Worm (Caenorhabditis elegans): ENCODE measurements around the gene dnj-16.

dnj-16 gene

ce11 chrIII:4228008-4228407 is 37.1 kb downstream of the dnj-16 start, which contains the start of gene mpk-1:
Gene mpk-1 (minus strand): TSS chrIII:4228108.
- TF ChIP-seq unc-86 (tag; optimal IDR thresholded peaks at IDR 0.05) = no peak
- no peak for TF ChIP-seq pax-3 (tag; optimal IDR thresholded peaks at IDR 0.05)
- TF ChIP-seq C04F5.9 (tag; optimal IDR thresholded peaks at IDR 0.05) = no peak
- TF ChIP-seq sup-37 (GFP tag; optimal IDR thresholded peaks at IDR 0.05) = no peak
- TF ChIP-seq ama-1 (optimal IDR thresholded peaks at IDR 0.05) = no peak
- TF ChIP-seq nhr-84 (tag; optimal IDR thresholded peaks at IDR 0.05) = no peak
- no peak for TF ChIP-seq mep-1 (tag; optimal IDR thresholded peaks at IDR 0.05)
- no peak for TF ChIP-seq nhr-12 (tag; optimal IDR thresholded peaks at IDR 0.05)
- TF ChIP-seq F16B12.6 (tag; optimal IDR thresholded peaks at IDR 0.05) = no peak
- no peak for TF ChIP-seq nhr-47 (tag; optimal IDR thresholded peaks at IDR 0.05)
- TF ChIP-seq C16A3.4 (tag; optimal IDR thresholded peaks at IDR 0.05) = no peak
- no peak for TF ChIP-seq mdl-1 (tag; optimal IDR thresholded peaks at IDR 0.05)
- no peak for TF ChIP-seq pqm-1 (tag; optimal IDR thresholded peaks at IDR 0.05)
- no peak for TF ChIP-seq lin-15B (tag; optimal IDR thresholded peaks at IDR 0.05)
- no peak for TF ChIP-seq C34B4.2 (tag; optimal IDR thresholded peaks at IDR 0.05)
- no peak for TF ChIP-seq grh-1 (GFP tag; IDR thresholded peaks at IDR 0.05)
- TF ChIP-seq snpc-4 (tag; optimal IDR thresholded peaks at IDR 0.05) = no peak

ce11 chrIII:4228841-4229240 is 37.9 kb downstream of the dnj-16 start, which contains the start of gene F43C1.5:
Gene F43C1.5 (plus strand): TSS chrIII:4229141.
- TF ChIP-seq snpc-4 (tag; optimal IDR thresholded peaks at IDR 0.05) = no peak
- TF ChIP-seq efl-1 (optimal IDR thresholded peaks at IDR 0.05) = no peak
- TF ChIP-seq efl-1 (GFP tag; optimal IDR thresholded peaks at IDR 0.05 in 1 of 2) = peak in 1 of 2 experiments; percentile 20

- no peak for TF ChIP-seq pag-3 (tag; optimal IDR thresholded peaks at IDR 0.05; ENCODE audit: borderline replicate concordance, insufficient read depth)
- peak in 1 of 2 experiments; percentile 3 for TF ChIP-seq lsy-2 (tag; optimal IDR thresholded peaks at IDR 0.05)
- no peak for TF ChIP-seq unc-30 (tag; optimal IDR thresholded peaks at IDR 0.05)
- no peak for TF ChIP-seq C16A3.4 (tag; optimal IDR thresholded peaks at IDR 0.05)
Measured at ce11 chrIII:4230092-4230491, 39.2 kb downstream of the dnj-16 start.

ce11 chrIII:4231372-4231771 is 40.4 kb downstream of the dnj-16 start:
- TF ChIP-seq C16A3.4 (tag; optimal IDR thresholded peaks at IDR 0.05) (no peak), nhr-12 (tag; optimal IDR thresholded peaks at IDR 0.05) (no peak), efl-1 (optimal IDR thresholded peaks at IDR 0.05) (no peak), efl-1 (GFP tag; optimal IDR thresholded peaks at IDR 0.05 in 1 of 2) (peak in 1 of 2 experiments; percentile 48), pqm-1 (tag; optimal IDR thresholded peaks at IDR 0.05) (no peak), F16B12.6 (tag; optimal IDR thresholded peaks at IDR 0.05) (no peak), elt-2 (tag; optimal IDR thresholded peaks at IDR 0.05) (no peak), nhr-71 (tag; optimal IDR thresholded peaks at IDR 0.05) (no peak)

- TF ChIP-seq efl-1 (optimal IDR thresholded peaks at IDR 0.05) = no peak
- peak in 1 of 2 experiments; percentile 55 for TF ChIP-seq efl-1 (GFP tag; optimal IDR thresholded peaks at IDR 0.05 in 1 of 2)
- TF ChIP-seq egl-27 (tag; optimal IDR thresholded peaks at IDR 0.05) = no peak
Measured at ce11 chrIII:4232811-4233269, 41.9 kb downstream of the dnj-16 start, which contains the start of gene nhr-20. Gene nhr-20 (minus strand): TSS chrIII:4233219.

ce11 chrIII:4234642-4235295 is 43.8 kb downstream of the dnj-16 start:
- peak; percentile 67 for TF ChIP-seq ceh-8 (GFP tag; optimal IDR thresholded peaks at IDR 0.05)
- TF ChIP-seq efl-1 (optimal IDR thresholded peaks at IDR 0.05) = no peak
- peak; percentile 4 to 21 for TF ChIP-seq efl-1 (GFP tag; optimal IDR thresholded peaks at IDR 0.05 in 1 of 2)
- TF ChIP-seq irx-1 (tag; optimal IDR thresholded peaks at IDR 0.05) = no peak
- no peak for TF ChIP-seq xbp-1 (tag; optimal IDR thresholded peaks at IDR 0.05)
- TF ChIP-seq nhr-71 (tag; optimal IDR thresholded peaks at IDR 0.05) = peak; percentile 14
- no peak for TF ChIP-seq Y116A8C.19 (tag; optimal IDR thresholded peaks at IDR 0.05; ENCODE audit: borderline replicate concordance)
- no peak for TF ChIP-seq ztf-11 (tag; optimal IDR thresholded peaks at IDR 0.05)
- no peak for TF ChIP-seq nhr-11 (tag; optimal IDR thresholded peaks at IDR 0.05)
- TF ChIP-seq tlp-1 (tag; optimal IDR thresholded peaks at IDR 0.05) = no peak
- TF ChIP-seq sptf-1 (tag; optimal IDR thresholded peaks at IDR 0.05) = no peak
- TF ChIP-seq alr-1 (tag; optimal IDR thresholded peaks at IDR 0.05; ENCODE audit: borderline replicate concordance) = no peak
- TF ChIP-seq ceh-82 (tag; optimal IDR thresholded peaks at IDR 0.05) = no peak
- no peak for TF ChIP-seq nhr-77 (tag; optimal IDR thresholded peaks at IDR 0.05)
- TF ChIP-seq fkh-8 (tag; optimal IDR thresholded peaks at IDR 0.05) = peak; percentile 29
- TF ChIP-seq vab-15 (tag; optimal IDR thresholded peaks at IDR 0.05) = no peak
- TF ChIP-seq dpl-1 (GFP tag; optimal IDR thresholded peaks at IDR 0.05) = no peak
- TF ChIP-seq pag-3 (tag; optimal IDR thresholded peaks at IDR 0.05; ENCODE audit: borderline replicate concordance, insufficient read depth) = no peak
- TF ChIP-seq isw-1 (GFP tag; IDR thresholded peaks at IDR 0.05) = no peak
- TF ChIP-seq mdl-1 (tag; optimal IDR thresholded peaks at IDR 0.05) = no peak
- no peak for TF ChIP-seq dsc-1 (tag; optimal IDR thresholded peaks at IDR 0.05)
- TF ChIP-seq ama-1 (optimal IDR thresholded peaks at IDR 0.05) = no peak
